Fruit fly (Drosophila melanogaster): ENCODE data around the gene jhamt.

DNA sequence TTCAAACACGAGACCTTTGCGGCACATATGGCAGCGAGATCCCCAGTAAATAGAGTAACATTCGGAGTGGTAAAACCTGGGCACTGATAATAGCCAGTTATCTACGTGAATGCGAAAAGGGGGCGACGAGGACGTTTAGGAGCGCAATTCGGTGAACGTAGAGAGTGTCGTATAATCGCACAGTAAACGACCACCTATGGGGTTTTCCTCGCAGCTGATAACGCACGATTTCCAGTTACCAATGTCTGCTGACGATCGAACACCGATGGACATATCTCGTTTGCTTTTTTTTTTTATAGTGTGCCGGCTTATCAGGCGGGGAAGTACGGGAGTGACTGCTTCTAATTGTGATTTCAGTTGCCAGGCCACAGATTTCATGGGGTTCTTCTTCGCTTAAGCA, 46.0 kb upstream of the jhamt start:
- TF ChIP-seq CG8478 (optimal IDR thresholded peaks at IDR 0.05), result no peak
- no peak for TF ChIP-seq CTCF (optimal IDR thresholded peaks at IDR 0.05)
